Worm (Caenorhabditis elegans) whole organism, L4 larva: ENCODE measurements around the gene dars-1.
A peak's percentile ranks its signal among the peaks of the same experiment; 100 is the strongest.

ENCODE experiments used
- D1046.2 ChIP-seq: fragments of 200-800 bp; sonication (Bioruptor generic); IDR thresholded peaks from 2 replicates; pipeline ENCODE4 v1.3.6; 2022; ENCODE audit warnings: missing genetic modification characterization, missing compliant biosample characterization
- F10B5.3 ChIP-seq: sonication (generic microtip); optimal IDR thresholded peaks from 2 replicates; lab custom pipeline; 2016; ENCODE audit warnings: mild to moderate bottlenecking, missing genetic modification characterization, missing compliant biosample characterization
- F37D6.2 ChIP-seq: sonication (generic microtip); optimal IDR thresholded peaks from 2 replicates; lab custom pipeline; 2016; ENCODE audit warnings: mild to moderate bottlenecking, missing genetic modification characterization, missing compliant biosample characterization
- F49E8.2 ChIP-seq: sonication (generic microtip); optimal IDR thresholded peaks from 2 replicates; lab custom pipeline; 2016; ENCODE audit warnings: missing compliant biosample characterization, mild to moderate bottlenecking, missing genetic modification characterization, borderline replicate concordance
- T20F7.1 ChIP-seq: fragments of 200-800 bp; sonication (Bioruptor generic); optimal IDR thresholded peaks from 2 replicates; lab custom pipeline; 2018; ENCODE audit warnings: mild to moderate bottlenecking, missing genetic modification characterization, missing compliant biosample characterization
- T26A8.4 ChIP-seq: fragments of 200-800 bp; sonication (Bioruptor generic); IDR thresholded peaks from 2 replicates; pipeline ENCODE4 v1.3.6; 2022; ENCODE audit warnings: missing genetic modification characterization, missing compliant biosample characterization
- Y105C5A.15 ChIP-seq: fragments of 200-800 bp; sonication (Bioruptor generic); IDR thresholded peaks from 2 replicates; pipeline ENCODE4 v1.3.6; 2022; ENCODE audit warnings: missing genetic modification characterization, missing compliant biosample characterization
- Y5F2A.4 ChIP-seq: fragments of 200-800 bp; sonication (Bioruptor generic); optimal IDR thresholded peaks from 2 replicates; lab custom pipeline; 2018; ENCODE audit warnings: mild to moderate bottlenecking, missing genetic modification characterization, missing compliant biosample characterization
- ZK337.2 ChIP-seq: fragments of 200-800 bp; sonication (Bioruptor generic); IDR thresholded peaks from 2 replicates; pipeline ENCODE4 v1.3.6; 2022; ENCODE audit warnings: missing genetic modification reagents, missing genetic modification characterization, missing compliant biosample characterization
- attf-4 ChIP-seq: sonication (generic microtip); optimal IDR thresholded peaks from 3 replicates; lab custom pipeline; 2017; ENCODE audit warnings: missing biosample characterization, missing genetic modification characterization
- ceh-20 ChIP-seq: fragments of 200-800 bp; sonication (Bioruptor generic); IDR thresholded peaks from 2 replicates; pipeline ENCODE4 v1.3.6; 2022; ENCODE audit warnings: missing genetic modification reagents, missing genetic modification characterization, missing compliant biosample characterization
- ceh-82 ChIP-seq: sonication (generic microtip); optimal IDR thresholded peaks from 2 replicates; lab custom pipeline; 2017; ENCODE audit warnings: missing biosample characterization, missing genetic modification characterization
- daf-12 ChIP-seq: fragments of 150-350 bp; optimal IDR thresholded peaks from 2 replicates; lab custom pipeline; 2014; ENCODE audit warnings: missing biosample characterization, missing genetic modification reagents, missing genetic modification characterization
- daf-16 ChIP-seq, 3 experiments: sonication (generic microtip); optimal IDR thresholded peaks; 2 replicates each; lab custom pipeline; 2016 to 2017; ENCODE audit warnings: missing genetic modification characterization in 3 of 3, missing genetic modification reagents in 3 of 3, mild to moderate bottlenecking in 2 of 3, missing compliant biosample characterization in 2 of 3, missing biosample characterization in 1 of 3, moderate library complexity in 1 of 3
- dmd-6 ChIP-seq: fragments of 200-800 bp; sonication (Bioruptor generic); IDR thresholded peaks from 2 replicates; pipeline ENCODE4 v1.3.6; 2022; ENCODE audit warnings: missing genetic modification reagents, missing genetic modification characterization, missing compliant biosample characterization
- duxl-1 ChIP-seq: sonication (generic microtip); optimal IDR thresholded peaks from 2 replicates; lab custom pipeline; 2016; ENCODE audit warnings: mild to moderate bottlenecking, missing genetic modification characterization, moderate library complexity, missing compliant biosample characterization; ENCODE audit not compliant: poor library complexity
- dve-1 ChIP-seq: sonication (generic microtip); optimal IDR thresholded peaks from 2 replicates; lab custom pipeline; 2017; ENCODE audit warnings: antibody characterized with exemption, mild to moderate bottlenecking, missing genetic modification characterization, missing compliant biosample characterization; ENCODE audit not compliant: insufficient read depth
- egl-43 ChIP-seq: fragments of 200-800 bp; sonication (Bioruptor generic); IDR thresholded peaks from 2 replicates; pipeline ENCODE4 v1.3.6; 2022; ENCODE audit warnings: missing genetic modification reagents, missing genetic modification characterization, missing compliant biosample characterization
- fos-1 ChIP-seq: fragments of 150-350 bp; optimal IDR thresholded peaks from 2 replicates; lab custom pipeline; 2014; ENCODE audit warnings: missing biosample characterization, missing genetic modification characterization
- hlh-11 ChIP-seq: fragments of 200-800 bp; sonication (Bioruptor generic); optimal IDR thresholded peaks from 2 replicates; lab custom pipeline; 2018; ENCODE audit warnings: mild to moderate bottlenecking, missing genetic modification characterization, missing compliant biosample characterization
- hmg-1.1 ChIP-seq: fragments of 200-800 bp; sonication (Bioruptor generic); IDR thresholded peaks from 2 replicates; pipeline ENCODE4 v1.3.6; 2022; ENCODE audit warnings: missing genetic modification reagents, missing genetic modification characterization, missing compliant biosample characterization
- lim-7 ChIP-seq: fragments of 200-800 bp; sonication (Bioruptor generic); IDR thresholded peaks from 2 replicates; pipeline ENCODE4 v1.3.6; 2022; ENCODE audit warnings: missing genetic modification characterization, missing compliant biosample characterization
- lin-29 ChIP-seq: fragments of 200-800 bp; sonication (Bioruptor generic); IDR thresholded peaks from 2 replicates; pipeline ENCODE4 v1.3.6; 2022; ENCODE audit warnings: missing genetic modification reagents, missing genetic modification characterization, missing compliant biosample characterization
- lir-3 ChIP-seq: sonication (generic microtip); optimal IDR thresholded peaks from 2 replicates; lab custom pipeline; 2016; ENCODE audit warnings: mild to moderate bottlenecking, missing genetic modification characterization, missing compliant biosample characterization
- nhr-25 ChIP-seq: sonication (generic microtip); optimal IDR thresholded peaks from 2 replicates; lab custom pipeline; 2017; ENCODE audit warnings: missing genetic modification characterization, mild to moderate bottlenecking, missing compliant biosample characterization, antibody characterized with exemption, moderate library complexity, borderline replicate concordance; ENCODE audit not compliant: insufficient read depth
- nhr-28 ChIP-seq: fragments of 150-350 bp; optimal IDR thresholded peaks from 2 replicates; lab custom pipeline; 2014; ENCODE audit warnings: missing biosample characterization, missing genetic modification characterization
- nhr-42 ChIP-seq: fragments of 200-800 bp; sonication (Bioruptor generic); IDR thresholded peaks from 2 replicates; pipeline ENCODE4 v1.3.6; 2022; ENCODE audit warnings: missing genetic modification characterization, missing compliant biosample characterization
- nhr-77 ChIP-seq: fragments of 150-350 bp; optimal IDR thresholded peaks from 2 replicates; lab custom pipeline; 2014; ENCODE audit warnings: missing biosample characterization, missing genetic modification characterization
- php-3 ChIP-seq: fragments of 200-800 bp; sonication (Bioruptor generic); IDR thresholded peaks from 2 replicates; pipeline ENCODE4 v1.3.6; 2022; ENCODE audit warnings: missing genetic modification reagents, missing genetic modification characterization, missing compliant biosample characterization
- pqm-1 ChIP-seq: sonication (generic microtip); optimal IDR thresholded peaks from 2 replicates; lab custom pipeline; 2017; ENCODE audit warnings: missing biosample characterization, missing genetic modification characterization
- saeg-2 ChIP-seq: fragments of 200-800 bp; sonication (Bioruptor generic); IDR thresholded peaks from 2 replicates; pipeline ENCODE4 v1.3.6; 2022; ENCODE audit warnings: missing genetic modification reagents, missing genetic modification characterization, missing compliant biosample characterization
- sdz-12 ChIP-seq: fragments of 200-800 bp; sonication (Bioruptor generic); optimal IDR thresholded peaks from 2 replicates; lab custom pipeline; 2018; ENCODE audit warnings: mild to moderate bottlenecking, missing genetic modification characterization, missing compliant biosample characterization
- skn-1 ChIP-seq: fragments of 150-350 bp; optimal IDR thresholded peaks from 2 replicates; lab custom pipeline; 2014; ENCODE audit warnings: missing biosample characterization, missing genetic modification characterization
- snpc-4 ChIP-seq: fragments of 150-350 bp; optimal IDR thresholded peaks from 2 replicates; lab custom pipeline; 2014; ENCODE audit warnings: missing biosample characterization, missing genetic modification characterization
- spr-1 ChIP-seq: sonication (generic microtip); optimal IDR thresholded peaks from 2 replicates; lab custom pipeline; 2016; ENCODE audit warnings: mild to moderate bottlenecking, missing genetic modification characterization, missing compliant biosample characterization
- spr-3 ChIP-seq: fragments of 200-800 bp; sonication (Bioruptor generic); optimal IDR thresholded peaks from 2 replicates; lab custom pipeline; 2018; ENCODE audit warnings: mild to moderate bottlenecking, missing genetic modification characterization, missing compliant biosample characterization
- tra-1 ChIP-seq: fragments of 200-800 bp; sonication (Bioruptor generic); IDR thresholded peaks from 2 replicates; pipeline ENCODE4 v1.3.6; 2022; ENCODE audit warnings: missing genetic modification reagents, missing genetic modification characterization, missing compliant biosample characterization
- unc-39 ChIP-seq: sonication (generic microtip); optimal IDR thresholded peaks from 2 replicates; lab custom pipeline; 2017; ENCODE audit warnings: missing biosample characterization, missing genetic modification characterization
- zfp-2 ChIP-seq: sonication (generic microtip); optimal IDR thresholded peaks from 2 replicates; lab custom pipeline; 2016; ENCODE audit warnings: mild to moderate bottlenecking, missing genetic modification characterization, missing compliant biosample characterization
- ztf-11 ChIP-seq: fragments of 150-350 bp; optimal IDR thresholded peaks from 2 replicates; lab custom pipeline; 2014; ENCODE audit warnings: missing biosample characterization, missing genetic modification characterization

The dars-1 gene

ce11 chrIII:9488027-9488426 is 3.0 kb downstream of the dars-1 start:
- TF ChIP-seq lin-29 (no peak), egl-43 (GFP tag; lab: Robert Waterston, UW) (no peak), zfp-2 (tag; lab: Kevin White, UChicago) (no peak), lir-3 (tag; lab: Kevin White, UChicago) (no peak), T26A8.4 (GFP tag; lab: Robert Waterston, UW) (no peak), dve-1 (tag; lab: Kevin White, UChicago) (no peak), daf-12 (tag; lab: Kevin White, UChicago) (no peak), nhr-42 (no peak), D1046.2 (no peak), php-3 (GFP tag; lab: Robert Waterston, UW) (no peak), sdz-12 (GFP tag; lab: Kevin White, UChicago) (no peak), tra-1 (GFP tag; lab: Robert Waterston, UW) (no peak), ceh-82 (tag; lab: Kevin White, UChicago) (no peak), ceh-20 (GFP tag; lab: Robert Waterston, UW) (no peak), ztf-11 (no peak), spr-1 (tag; lab: Kevin White, UChicago) (no peak), lim-7 (GFP tag; lab: Robert Waterston, UW) (no peak), Y105C5A.15 (GFP tag; lab: Robert Waterston, UW) (no peak), skn-1 (tag; lab: Kevin White, UChicago) (no peak), saeg-2 (GFP tag; lab: Robert Waterston, UW) (no peak)

DNA sequence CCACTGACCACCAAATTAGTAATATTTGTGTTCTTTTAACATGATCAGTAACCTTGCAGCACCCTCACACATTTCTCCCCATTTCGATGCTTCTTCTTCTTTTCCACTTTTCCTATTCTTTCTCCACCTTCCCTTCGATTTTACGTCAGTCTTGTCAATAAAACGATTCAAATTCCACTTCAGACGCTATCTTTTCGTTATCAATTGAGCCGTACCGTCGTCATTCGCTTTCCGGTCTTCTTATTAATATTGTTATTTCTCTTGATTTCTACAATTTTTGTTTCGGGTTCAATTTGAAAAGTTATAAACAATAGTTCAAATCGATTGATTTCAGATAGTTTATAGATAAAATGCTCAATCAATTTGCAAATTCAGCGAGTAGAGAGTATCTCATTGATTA is 3.6 kb downstream of the dars-1 start:
- TF ChIP-seq skn-1 (tag; lab: Kevin White, UChicago), result no peak
- no peak for TF ChIP-seq T26A8.4 (GFP tag; lab: Robert Waterston, UW)
- no peak for TF ChIP-seq nhr-25 (tag; lab: Kevin White, UChicago)
- no peak for TF ChIP-seq snpc-4 (tag; lab: Kevin White, UChicago)
- no peak for TF ChIP-seq F10B5.3 (tag; lab: Kevin White, UChicago)
- no peak for TF ChIP-seq fos-1 (tag; lab: Kevin White, UChicago)
- TF ChIP-seq nhr-77, result peak; percentile 54
- no peak for TF ChIP-seq F37D6.2
- no peak for TF ChIP-seq duxl-1 (tag; lab: Kevin White, UChicago)
- TF ChIP-seq D1046.2, result no peak
- TF ChIP-seq nhr-28, result peak; percentile 53
- TF ChIP-seq hlh-11 (tag; lab: Kevin White, UChicago), result peak; percentile 31
- TF ChIP-seq ZK337.2 (GFP tag; lab: Robert Waterston, UW), result no peak
- no peak for TF ChIP-seq unc-39
- peak; percentile 67 for TF ChIP-seq dve-1 (tag; lab: Kevin White, UChicago)
- TF ChIP-seq dmd-6 (GFP tag; lab: Robert Waterston, UW), result peak; percentile 53
- TF ChIP-seq hmg-1.1, result no peak
- TF ChIP-seq php-3 (GFP tag; lab: Robert Waterston, UW), result no peak
- TF ChIP-seq Y5F2A.4, result no peak
- no peak for TF ChIP-seq F49E8.2
- no peak for TF ChIP-seq T20F7.1 (GFP tag; lab: Kevin White, UChicago)
- peak; percentile 66 for TF ChIP-seq pqm-1 (tag; lab: Kevin White, UChicago)
- no peak for TF ChIP-seq attf-4 (tag; lab: Kevin White, UChicago)
- TF ChIP-seq daf-16 (GFP tag; optimal IDR thresholded peaks at IDR 0.05; lab: Kevin White, UChicago), result no peak
- TF ChIP-seq daf-16 (tag; optimal IDR thresholded peaks at IDR 0.05; lab: Kevin White, UChicago), result peak; percentile 85
- TF ChIP-seq spr-3 (GFP tag; lab: Kevin White, UChicago), result no peak
